Worm (Caenorhabditis elegans) whole organism, midembryonic: ENCODE measurements around the gene gmeb-2.

Source experiments
- T22C8.4 ChIP-seq: fragments of 200-800 bp; sonication (Bioruptor generic); IDR thresholded peaks from 2 replicates; pipeline ENCODE4 v1.3.6; 2022; ENCODE audit warnings: missing genetic modification characterization, missing compliant biosample characterization
- cog-1 ChIP-seq: sonication (generic microtip); optimal IDR thresholded peaks from 2 replicates; lab custom pipeline; 2016; ENCODE audit warnings: missing genetic modification characterization, missing compliant biosample characterization
- flt-1 ChIP-seq: fragments of 200-800 bp; sonication (Bioruptor generic); IDR thresholded peaks from 2 replicates; pipeline ENCODE4 v1.3.6; 2022; ENCODE audit warnings: missing genetic modification characterization, missing compliant biosample characterization
- klf-2 ChIP-seq: fragments of 200-800 bp; sonication (Bioruptor generic); conservative IDR thresholded peaks from 2 replicates; pipeline ENCODE4 v1.3.6; 2022; ENCODE audit warnings: missing genetic modification reagents, missing genetic modification characterization, missing compliant biosample characterization
- med-1 ChIP-seq: sonication (generic microtip); optimal IDR thresholded peaks from 2 replicates; lab custom pipeline; 2017; ENCODE audit warnings: missing genetic modification characterization, mild to moderate bottlenecking, missing compliant biosample characterization, antibody characterized with exemption, missing genetic modification reagents; ENCODE audit not compliant: insufficient read depth
- ref-1 ChIP-seq: fragments of 200-800 bp; sonication (Bioruptor generic); conservative IDR thresholded peaks from 2 replicates; pipeline ENCODE4 v1.3.6; 2022; ENCODE audit warnings: missing genetic modification reagents, missing genetic modification characterization, missing compliant biosample characterization
- tab-1 ChIP-seq: fragments of 200-800 bp; sonication (Bioruptor generic); IDR thresholded peaks from 2 replicates; pipeline ENCODE4 v1.3.6; 2022; ENCODE audit warnings: missing genetic modification characterization, missing compliant biosample characterization
- ztf-23 ChIP-seq: fragments of 200-800 bp; sonication (Bioruptor generic); IDR thresholded peaks from 2 replicates; pipeline ENCODE4 v1.3.6; 2022; ENCODE audit warnings: missing genetic modification reagents, missing genetic modification characterization, missing compliant biosample characterization
- ztf-29 ChIP-seq: fragments of 200-800 bp; sonication (Bioruptor generic); IDR thresholded peaks from 2 replicates; pipeline ENCODE4 v1.3.6; 2022; ENCODE audit warnings: missing genetic modification reagents, missing genetic modification characterization, missing compliant biosample characterization

Gene gmeb-2

DNA sequence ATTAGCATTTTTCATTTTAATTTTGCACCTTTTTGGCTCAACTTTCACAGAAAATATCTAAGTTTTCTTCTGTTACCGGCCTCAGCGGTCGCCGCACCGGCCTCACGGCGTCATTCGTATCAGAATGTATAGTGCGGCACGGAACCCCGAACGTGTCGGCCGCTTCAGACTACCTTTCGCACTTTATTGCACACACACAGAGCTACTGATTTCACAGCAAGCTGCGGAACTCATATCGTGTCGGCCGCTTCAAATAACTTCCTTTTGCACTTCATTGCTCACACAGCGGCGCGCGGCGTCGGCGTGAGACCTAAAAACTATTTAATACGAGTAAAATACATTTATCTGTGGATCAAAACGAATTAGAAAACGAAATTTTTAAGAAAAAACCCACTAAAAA lies 5.6 kb downstream of the gmeb-2 start:
- no peak for TF ChIP-seq ztf-23 (GFP tag; lab: Robert Waterston, UW)
- no peak for TF ChIP-seq med-1 (GFP tag; lab: Kevin White, UChicago)
- TF ChIP-seq T22C8.4 (GFP tag; lab: Robert Waterston, UW), result no peak
- TF ChIP-seq flt-1 (GFP tag; lab: Robert Waterston, UW), result no peak

- TF ChIP-seq klf-2 (no peak), med-1 (GFP tag; lab: Kevin White, UChicago) (no peak), flt-1 (GFP tag; lab: Robert Waterston, UW) (no peak), T22C8.4 (GFP tag; lab: Robert Waterston, UW) (no peak), cog-1 (no peak), tab-1 (GFP tag; lab: Robert Waterston, UW) (no peak), ztf-29 (GFP tag; lab: Robert Waterston, UW) (no peak), ztf-23 (GFP tag; lab: Robert Waterston, UW) (no peak), ref-1 (no peak)
These were observed 8.6 kb downstream of the gmeb-2 start, which contains the start of gene F53H4.3 for ce11 chrX:15887495-15887894. TSS of gene F53H4.3 (minus strand) at chrX:15887595.

- TF ChIP-seq cog-1 (no peak), med-1 (GFP tag; lab: Kevin White, UChicago) (no peak), ztf-23 (GFP tag; lab: Robert Waterston, UW) (no peak), T22C8.4 (GFP tag; lab: Robert Waterston, UW) (no peak), ref-1 (no peak), tab-1 (GFP tag; lab: Robert Waterston, UW) (no peak), klf-2 (no peak), flt-1 (GFP tag; lab: Robert Waterston, UW) (no peak), ztf-29 (GFP tag; lab: Robert Waterston, UW) (no peak)
These were observed 9.1 kb downstream of the gmeb-2 start for ce11 chrX:15887989-15888388.

DNA sequence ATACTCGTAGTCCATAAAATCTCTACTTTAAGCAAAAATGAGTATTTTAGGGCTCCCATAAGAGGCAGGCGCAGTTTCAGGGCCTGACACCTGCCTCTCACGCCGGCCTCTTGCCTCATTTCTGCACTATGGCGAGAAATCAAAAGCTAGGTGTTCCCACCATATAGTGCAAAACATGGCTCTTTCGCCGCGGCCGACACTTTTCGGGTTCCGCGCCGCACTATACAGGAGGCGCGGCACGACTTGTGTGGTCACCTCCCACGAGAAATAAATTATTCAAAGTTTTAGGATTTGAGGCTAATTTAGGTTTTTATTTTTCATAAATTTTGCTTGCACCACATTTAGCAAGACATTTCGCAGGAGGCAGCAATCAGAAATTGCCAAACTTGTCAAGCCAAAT lies 13.6 kb downstream of the gmeb-2 start:
- TF ChIP-seq tab-1 (GFP tag; lab: Robert Waterston, UW), result no peak
- TF ChIP-seq cog-1, result no peak
- TF ChIP-seq ztf-23 (GFP tag; lab: Robert Waterston, UW), result no peak
- TF ChIP-seq flt-1 (GFP tag; lab: Robert Waterston, UW), result no peak
- TF ChIP-seq med-1 (GFP tag; lab: Kevin White, UChicago), result no peak
- no peak for TF ChIP-seq ref-1
- no peak for TF ChIP-seq ztf-29 (GFP tag; lab: Robert Waterston, UW)
- TF ChIP-seq T22C8.4 (GFP tag; lab: Robert Waterston, UW), result no peak
- no peak for TF ChIP-seq klf-2

- TF ChIP-seq med-1 (GFP tag; lab: Kevin White, UChicago), result no peak
- TF ChIP-seq ztf-23 (GFP tag; lab: Robert Waterston, UW), result no peak
- no peak for TF ChIP-seq ztf-29 (GFP tag; lab: Robert Waterston, UW)
- TF ChIP-seq flt-1 (GFP tag; lab: Robert Waterston, UW), result no peak
These were observed 22.3 kb downstream of the gmeb-2 start for ce11 chrX:15901214-15901613.

DNA sequence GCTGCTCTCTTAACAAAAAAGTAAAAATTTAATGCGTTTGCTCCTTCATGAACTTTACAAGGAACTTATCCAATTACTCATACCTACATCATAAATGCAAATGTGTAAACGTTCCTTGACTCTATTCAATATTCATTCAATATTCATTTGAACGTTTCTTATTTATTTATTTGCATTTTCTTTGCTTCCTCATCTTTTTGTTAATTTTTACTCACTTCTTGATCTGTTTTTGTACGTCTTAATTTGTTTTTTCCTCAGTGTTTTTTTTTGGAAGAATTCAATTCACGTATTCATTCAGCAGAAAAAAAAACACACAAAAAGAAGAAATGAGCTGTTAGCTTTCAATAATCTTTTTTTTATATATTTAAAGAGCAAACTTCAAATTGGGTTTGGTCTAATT lies 23.9 kb downstream of the gmeb-2 start:
- TF ChIP-seq tab-1 (GFP tag; lab: Robert Waterston, UW), result no peak
- TF ChIP-seq ztf-23 (GFP tag; lab: Robert Waterston, UW), result no peak
- no peak for TF ChIP-seq klf-2
- no peak for TF ChIP-seq ref-1
- no peak for TF ChIP-seq cog-1
- no peak for TF ChIP-seq flt-1 (GFP tag; lab: Robert Waterston, UW)
- no peak for TF ChIP-seq T22C8.4 (GFP tag; lab: Robert Waterston, UW)
- TF ChIP-seq med-1 (GFP tag; lab: Kevin White, UChicago), result no peak
- TF ChIP-seq ztf-29 (GFP tag; lab: Robert Waterston, UW), result no peak

DNA sequence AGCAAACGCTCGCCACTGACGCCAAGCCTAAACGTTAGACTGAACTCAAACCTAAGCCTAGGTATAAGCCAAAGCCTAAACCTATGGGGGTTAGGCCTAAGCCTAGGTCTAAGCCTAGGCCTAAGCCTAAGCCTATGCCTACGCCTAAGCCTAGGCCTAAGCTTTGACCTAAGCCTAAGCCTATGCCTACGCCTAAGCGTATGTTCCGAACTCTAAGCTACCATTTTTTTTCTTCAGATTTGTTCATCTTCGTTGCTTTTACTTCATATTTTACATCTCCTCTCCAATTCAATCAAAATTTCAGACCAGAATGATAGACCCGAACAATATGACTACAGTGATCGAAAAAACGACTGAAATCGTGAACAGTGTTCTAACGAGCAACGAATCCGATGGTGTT lies 31.4 kb downstream of the gmeb-2 start, which contains the start of gene npr-33:
Gene npr-33 (plus strand): TSS at position 301 of the 400 bp plus-strand sequence.
- TF ChIP-seq flt-1 (GFP tag; lab: Robert Waterston, UW) (no peak), ref-1 (no peak), cog-1 (no peak), med-1 (GFP tag; lab: Kevin White, UChicago) (no peak), tab-1 (GFP tag; lab: Robert Waterston, UW) (no peak), klf-2 (no peak), ztf-23 (GFP tag; lab: Robert Waterston, UW) (no peak), ztf-29 (GFP tag; lab: Robert Waterston, UW) (no peak), T22C8.4 (GFP tag; lab: Robert Waterston, UW) (no peak)

DNA sequence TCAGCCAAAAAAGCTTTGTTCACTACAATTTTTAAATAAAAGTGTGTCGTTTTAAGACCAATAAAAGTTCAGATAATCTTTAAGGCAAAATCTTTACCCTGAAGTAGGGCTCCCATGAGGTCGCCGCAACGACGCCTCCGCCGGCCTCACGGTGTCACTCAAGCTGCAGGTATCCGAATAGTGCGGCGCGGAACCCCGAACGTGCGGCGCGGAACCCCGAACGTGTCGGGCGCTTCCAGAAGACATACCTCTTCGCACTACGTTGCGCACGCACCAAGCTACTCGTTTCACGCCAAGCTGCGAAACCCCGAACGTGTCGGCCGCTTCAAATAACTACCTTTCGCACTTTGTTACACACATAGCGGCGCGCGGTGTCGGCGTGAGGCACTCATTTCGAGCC lies 34.0 kb downstream of the gmeb-2 start:
- TF ChIP-seq tab-1 (GFP tag; lab: Robert Waterston, UW), result no peak
- TF ChIP-seq ztf-23 (GFP tag; lab: Robert Waterston, UW), result no peak
- no peak for TF ChIP-seq med-1 (GFP tag; lab: Kevin White, UChicago)
- TF ChIP-seq flt-1 (GFP tag; lab: Robert Waterston, UW), result no peak
- no peak for TF ChIP-seq ref-1
- TF ChIP-seq klf-2, result no peak
- TF ChIP-seq ztf-29 (GFP tag; lab: Robert Waterston, UW), result no peak
- no peak for TF ChIP-seq T22C8.4 (GFP tag; lab: Robert Waterston, UW)
- TF ChIP-seq cog-1, result no peak

- no peak for TF ChIP-seq med-1 (GFP tag; lab: Kevin White, UChicago)
- no peak for TF ChIP-seq ztf-29 (GFP tag; lab: Robert Waterston, UW)
- TF ChIP-seq tab-1 (GFP tag; lab: Robert Waterston, UW), result no peak
- no peak for TF ChIP-seq ztf-23 (GFP tag; lab: Robert Waterston, UW)
- TF ChIP-seq cog-1, result no peak
- no peak for TF ChIP-seq klf-2
- no peak for TF ChIP-seq flt-1 (GFP tag; lab: Robert Waterston, UW)
- no peak for TF ChIP-seq T22C8.4 (GFP tag; lab: Robert Waterston, UW)
- no peak for TF ChIP-seq ref-1
These were observed 36.9 kb downstream of the gmeb-2 start for ce11 chrX:15915774-15916173.

DNA sequence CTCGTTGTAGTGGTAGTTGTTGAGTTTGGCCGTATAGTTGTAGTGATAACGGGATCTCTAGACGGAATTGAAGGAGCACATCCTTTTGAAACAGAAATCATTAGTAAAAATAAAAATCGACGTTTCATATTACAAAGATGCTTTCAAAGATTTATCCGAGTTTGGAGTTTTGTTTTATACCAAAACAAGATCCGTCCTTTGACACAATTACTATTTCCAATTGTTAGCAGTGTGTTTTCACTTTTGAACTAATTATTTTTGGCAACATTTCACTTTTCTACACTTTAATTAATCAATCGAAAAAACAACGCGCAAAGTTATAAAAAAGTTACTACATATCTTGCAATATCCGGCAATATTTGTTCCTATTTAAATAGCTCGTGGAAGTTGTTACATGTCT lies 38.1 kb downstream of the gmeb-2 start, which contains the start of the genes F31B9.4 and F31B9.2:
Gene F31B9.4 (minus strand): TSS at position 101 of the 400 bp plus-strand sequence.
Gene F31B9.2 (plus strand): TSS at position 368 of the 400 bp plus-strand sequence.
- no peak for TF ChIP-seq flt-1 (GFP tag; lab: Robert Waterston, UW)
- TF ChIP-seq ref-1, result no peak
- TF ChIP-seq tab-1 (GFP tag; lab: Robert Waterston, UW), result no peak
- TF ChIP-seq ztf-29 (GFP tag; lab: Robert Waterston, UW), result no peak
- TF ChIP-seq T22C8.4 (GFP tag; lab: Robert Waterston, UW), result no peak
- TF ChIP-seq cog-1, result no peak
- no peak for TF ChIP-seq ztf-23 (GFP tag; lab: Robert Waterston, UW)
- no peak for TF ChIP-seq med-1 (GFP tag; lab: Kevin White, UChicago)
- TF ChIP-seq klf-2, result no peak
